Fruit fly (Drosophila melanogaster): ENCODE data around the gene CG7824.

The CG7824 gene

DNA sequence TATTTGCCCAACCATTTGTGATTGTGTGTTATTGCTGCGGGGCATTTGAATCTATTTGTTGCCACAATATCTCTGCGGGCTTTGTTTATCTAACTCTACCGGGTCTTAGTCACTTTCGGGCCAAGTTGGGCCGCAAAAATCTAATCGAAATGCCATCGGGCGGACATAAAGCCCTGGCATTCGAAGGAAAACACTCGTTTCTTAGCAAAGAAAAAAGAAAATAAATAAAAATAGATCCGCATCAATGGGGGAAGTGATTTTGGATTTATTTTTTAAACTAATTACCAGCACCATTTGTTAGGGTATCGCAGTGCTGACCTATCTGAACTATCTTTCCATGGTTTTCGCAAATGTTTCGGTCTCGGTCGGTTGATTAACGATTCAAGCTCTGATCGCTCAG is 39.9 kb upstream of the CG7824 start (continued):
- TF ChIP-seq B-H2 (GFP tag; optimal IDR thresholded peaks at IDR 0.05): no peak
- 0 out of 2 replicates have a peak, but pooled peaks have one; percentile 26 for TF ChIP-seq sob (GFP tag; IDR thresholded peaks at IDR 0.05)
- TF ChIP-seq Oli (tag; optimal IDR thresholded peaks at IDR 0.05): no peak
- TF ChIP-seq CG2678 (tag; optimal IDR thresholded peaks at IDR 0.05): peak; percentile 19
- TF ChIP-seq dati (GFP tag; IDR thresholded peaks at IDR 0.05): no peak
- peak; percentile 30; the same call in 1 of the 2 replicates for TF ChIP-seq Atf6 (GFP tag; IDR thresholded peaks at IDR 0.05)
- 0 out of 2 replicates have a peak, but pooled peaks have one; percentile 10 for TF ChIP-seq esg (GFP tag; conservative IDR thresholded peaks at IDR 0.05)
- no peak for TF ChIP-seq Gug (GFP tag; IDR thresholded peaks at IDR 0.05)
- no peak for TF ChIP-seq CG15011 (GFP tag; optimal IDR thresholded peaks at IDR 0.05)
- no peak for TF ChIP-seq CG7963 (GFP tag; IDR thresholded peaks at IDR 0.05; ENCODE audit: partially characterized antibody)

dm6 chr3R:29894393-29894792 is 35.7 kb upstream of the CG7824 start:
- TF ChIP-seq run (tag; optimal IDR thresholded peaks at IDR 0.05): peak; percentile 38
- no peak for TF ChIP-seq CG6791 (GFP tag; IDR thresholded peaks at IDR 0.05; ENCODE audit: partially characterized antibody)
- TF ChIP-seq CG12104 (GFP tag; optimal IDR thresholded peaks at IDR 0.05): peak; percentile 42
- peak; percentile 55 for TF ChIP-seq CG13624 (GFP tag; optimal IDR thresholded peaks at IDR 0.05)
- TF ChIP-seq Sin3A (optimal IDR thresholded peaks at IDR 0.05): no peak
- no peak for TF ChIP-seq CG9437 (GFP tag; optimal IDR thresholded peaks at IDR 0.05)
- TF ChIP-seq CG6765 (GFP tag; optimal IDR thresholded peaks at IDR 0.05): peak; percentile 54
- peak; percentile 12; the same call in 2 of the 4 replicates for TF ChIP-seq Gug (GFP tag; IDR thresholded peaks at IDR 0.05)
- TF ChIP-seq Ptx1 (GFP tag; IDR thresholded peaks at IDR 0.05): peak; percentile 59
- no peak for TF ChIP-seq fu2 (GFP tag; optimal IDR thresholded peaks at IDR 0.05)
- TF ChIP-seq CG13287 (GFP tag; IDR thresholded peaks at IDR 0.05; ENCODE audit: partially characterized antibody): no peak
- peak; percentile 80 for TF ChIP-seq CG15269 (tag; optimal IDR thresholded peaks at IDR 0.05)
- TF ChIP-seq HHEX (GFP tag; optimal IDR thresholded peaks at IDR 0.05): peak; percentile 63
- TF ChIP-seq CG15011 (GFP tag; optimal IDR thresholded peaks at IDR 0.05): peak; percentile 43
- no peak for TF ChIP-seq BEAF-32 (GFP tag; optimal IDR thresholded peaks at IDR 0.05)
- TF ChIP-seq CG14860 (GFP tag; IDR thresholded peaks at IDR 0.05; ENCODE audit: partially characterized antibody): no peak
- peak; percentile 62 for TF ChIP-seq CG18599 (GFP tag; optimal IDR thresholded peaks at IDR 0.05)
- peak; percentile 61 for TF ChIP-seq CG17359 (tag; optimal IDR thresholded peaks at IDR 0.05)
- TF ChIP-seq CG17912 (GFP tag; optimal IDR thresholded peaks at IDR 0.05): no peak
- no peak for TF ChIP-seq ara (GFP tag; IDR thresholded peaks at IDR 0.05)
- peak; percentile 55 for TF ChIP-seq CG18619 (GFP tag; optimal IDR thresholded peaks at IDR 0.05)
- no peak for TF ChIP-seq CG4617 (GFP tag; optimal IDR thresholded peaks at IDR 0.05; ENCODE audit: borderline replicate concordance)
- TF ChIP-seq CG3995 (GFP tag; optimal IDR thresholded peaks at IDR 0.05): peak; percentile 16
- TF ChIP-seq dmrt11E (tag; optimal IDR thresholded peaks at IDR 0.05): no peak
- TF ChIP-seq tna (GFP tag; IDR thresholded peaks at IDR 0.05; ENCODE audit: partially characterized antibody): no peak
- no peak for TF ChIP-seq ato (GFP tag; IDR thresholded peaks at IDR 0.05; ENCODE audit: partially characterized antibody)
- TF ChIP-seq cad (GFP tag; optimal IDR thresholded peaks at IDR 0.05): no peak
- peak; percentile 51 for TF ChIP-seq D19B (GFP tag; optimal IDR thresholded peaks at IDR 0.05)
- TF ChIP-seq CG6683 (GFP tag; optimal IDR thresholded peaks at IDR 0.05): no peak
- TF ChIP-seq stc (GFP tag; IDR thresholded peaks at IDR 0.05): peak; percentile 36; the same call in 1 of the 2 replicates
- no peak for TF ChIP-seq dm (GFP tag; optimal IDR thresholded peaks at IDR 0.05)
- TF ChIP-seq ken (GFP tag; IDR thresholded peaks at IDR 0.05): no peak
- TF ChIP-seq CG17186 (GFP tag; optimal IDR thresholded peaks at IDR 0.05): no peak
- peak; percentile 67 for TF ChIP-seq bcd (GFP tag; optimal IDR thresholded peaks at IDR 0.05)
- TF ChIP-seq lab (GFP tag; optimal IDR thresholded peaks at IDR 0.05): peak; percentile 69
- TF ChIP-seq Lhr (GFP tag; optimal IDR thresholded peaks at IDR 0.05): no peak
- TF ChIP-seq CG10654 (GFP tag; optimal IDR thresholded peaks at IDR 0.05): peak; percentile 25
- peak; percentile 27 for TF ChIP-seq wek (GFP tag; optimal IDR thresholded peaks at IDR 0.05)
- peak; percentile 42 for TF ChIP-seq cwo (GFP tag; optimal IDR thresholded peaks at IDR 0.05)
- TF ChIP-seq CG2129 (GFP tag; IDR thresholded peaks at IDR 0.05; ENCODE audit: partially characterized antibody): no peak
